Worm (Caenorhabditis elegans): ENCODE results near the gene lin-1.
"Not testable (repeated sequence)": the region's sequence is repeated elsewhere in the genome, so short reads cannot be mapped to it uniquely, and the experiment has no call there.

The lin-1 gene

DNA sequence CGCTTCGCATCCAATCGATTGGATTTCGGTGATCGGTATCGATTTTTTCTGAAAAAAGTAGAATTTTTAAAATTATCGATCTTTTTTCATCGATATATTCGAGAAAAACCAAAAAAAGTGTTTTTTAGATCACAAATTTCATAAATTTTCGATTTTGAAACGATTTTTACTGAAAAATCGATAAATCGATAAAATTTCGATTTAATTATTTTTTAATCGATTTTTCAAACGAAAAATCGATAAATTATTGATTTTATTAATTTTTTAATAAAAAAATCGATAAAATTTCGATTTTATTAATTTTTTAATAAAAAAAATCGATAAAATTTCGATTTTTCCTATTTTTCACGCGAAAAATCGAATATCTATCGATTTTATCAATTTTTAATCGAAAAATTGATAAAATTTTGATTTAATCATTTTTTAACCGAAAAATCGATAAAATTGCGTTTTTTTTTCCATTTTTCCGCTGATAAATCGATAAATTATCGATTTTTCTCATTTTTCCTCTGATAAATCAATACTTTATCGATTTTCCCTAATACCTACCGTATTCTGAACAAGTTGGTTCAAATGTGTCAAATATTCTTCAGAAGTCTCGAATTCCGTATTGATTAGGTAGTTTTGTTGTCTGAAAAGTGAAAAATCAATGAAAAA, 46.6 kb downstream of the lin-1 start:
- TF ChIP-seq tbx-37 (GFP tag; conservative IDR thresholded peaks at IDR 0.05): no peak
- TF ChIP-seq sea-1 (GFP tag; conservative IDR thresholded peaks at IDR 0.05): no peak
- TF ChIP-seq hnd-1 (tag; optimal IDR thresholded peaks at IDR 0.05): no peak
- TF ChIP-seq flt-1 (GFP tag; IDR thresholded peaks at IDR 0.05): no peak
- TF ChIP-seq hmg-4 (GFP tag; optimal IDR thresholded peaks at IDR 0.05): no peak

DNA sequence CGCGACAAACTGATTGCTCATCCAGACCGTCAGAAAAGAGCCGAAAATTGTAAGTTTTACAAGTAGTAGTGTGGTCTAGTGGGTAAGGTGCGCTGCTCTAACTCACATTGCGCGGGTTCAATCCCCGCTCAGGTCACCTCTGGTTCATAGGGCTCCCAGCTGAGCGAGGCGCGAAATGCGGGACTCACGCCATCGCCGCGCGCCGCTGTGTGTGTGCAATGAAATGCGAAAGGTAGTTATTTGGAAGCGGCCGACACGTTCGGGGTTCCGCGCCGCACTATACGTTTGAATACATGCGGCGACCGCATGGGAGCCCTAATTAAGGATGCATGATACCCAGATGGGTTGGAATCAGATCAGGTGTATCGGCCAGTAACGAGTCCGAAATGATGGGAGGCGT, 53.9 kb downstream of the lin-1 start:
- TF ChIP-seq B0310.2 (tag; optimal IDR thresholded peaks at IDR 0.05) (no peak), sea-1 (GFP tag; conservative IDR thresholded peaks at IDR 0.05) (no peak), tbx-11 (GFP tag; IDR thresholded peaks at IDR 0.05) (no peak), F13C5.2 (tag; optimal IDR thresholded peaks at IDR 0.05) (no peak), ceh-13 (GFP tag; optimal IDR thresholded peaks at IDR 0.05) (no peak), hnd-1 (tag; optimal IDR thresholded peaks at IDR 0.05) (no peak), ama-1 (optimal IDR thresholded peaks at IDR 0.05) (no peak), scrt-1 (GFP tag; IDR thresholded peaks at IDR 0.05) (no peak)

DNA sequence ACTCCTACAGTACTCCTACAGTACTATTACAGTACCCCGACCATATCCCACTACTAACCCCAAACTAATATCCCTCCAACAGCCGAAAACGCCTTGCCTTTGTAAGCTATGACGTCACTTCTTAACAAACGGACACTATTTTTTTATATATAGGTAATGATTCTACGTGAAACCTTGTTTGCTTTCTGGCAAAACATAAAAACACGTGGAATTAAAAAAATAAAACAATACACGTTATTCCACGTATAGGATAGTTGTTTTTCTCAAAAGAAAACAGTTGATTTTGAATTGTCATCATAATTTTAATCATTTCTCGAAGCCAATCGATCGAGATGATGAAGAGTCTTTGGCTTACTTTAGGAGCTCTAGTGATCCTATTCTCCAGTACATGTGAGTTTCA, 54.5 kb downstream of the lin-1 start, which contains the start of gene M70.1:
Gene M70.1, plus strand, starts transcription at position 301 of the 400 bp plus-strand sequence.
- not testable (repeated sequence) for TF ChIP-seq tra-4 (tag; optimal IDR thresholded peaks at IDR 0.05); tbx-11 (GFP tag; IDR thresholded peaks at IDR 0.05); ama-1 (optimal IDR thresholded peaks at IDR 0.05)

DNA sequence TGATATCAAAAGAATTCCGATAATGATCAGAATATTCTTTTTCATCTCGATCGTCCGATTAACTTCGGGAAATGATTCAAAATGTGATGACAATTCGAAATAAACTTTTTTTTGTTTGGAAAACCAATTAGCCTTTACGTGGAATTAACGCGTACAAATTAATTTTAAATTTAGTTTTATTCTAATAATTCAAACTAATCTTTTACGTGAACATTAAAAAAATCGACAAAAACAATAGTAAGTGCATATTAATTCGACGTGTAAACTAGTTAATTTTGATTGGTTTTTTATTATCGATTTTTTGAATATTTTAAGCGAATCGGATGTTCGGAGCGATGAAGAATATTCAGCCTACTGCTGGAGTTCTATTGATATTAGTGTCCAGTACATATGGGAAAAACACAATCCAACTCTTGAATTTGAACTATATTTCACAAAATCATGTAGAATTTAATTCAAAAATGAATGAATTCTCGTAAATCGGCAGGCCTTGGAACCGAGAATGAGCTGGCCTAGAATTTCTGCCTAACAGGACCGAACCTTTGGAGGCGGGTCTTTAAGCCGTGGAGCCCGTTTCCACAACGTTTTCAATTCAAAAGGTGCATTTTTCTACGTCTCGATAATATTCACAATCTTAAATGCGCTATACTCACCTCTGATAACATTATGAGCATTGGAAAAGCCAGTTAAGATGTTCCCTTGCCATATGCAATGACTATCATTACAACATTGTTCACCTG, 57.6 kb downstream of the lin-1 start, which contains the start of the genes M70.3 and M70.2:
Gene M70.3, minus strand, starts transcription at position 101 of the 740 bp plus-strand sequence.
Gene M70.2, plus strand, starts transcription at position 690 of the 740 bp plus-strand sequence.
- TF ChIP-seq F13C5.2 (tag; optimal IDR thresholded peaks at IDR 0.05) (no peak), ceh-13 (GFP tag; optimal IDR thresholded peaks at IDR 0.05) (no peak)

DNA sequence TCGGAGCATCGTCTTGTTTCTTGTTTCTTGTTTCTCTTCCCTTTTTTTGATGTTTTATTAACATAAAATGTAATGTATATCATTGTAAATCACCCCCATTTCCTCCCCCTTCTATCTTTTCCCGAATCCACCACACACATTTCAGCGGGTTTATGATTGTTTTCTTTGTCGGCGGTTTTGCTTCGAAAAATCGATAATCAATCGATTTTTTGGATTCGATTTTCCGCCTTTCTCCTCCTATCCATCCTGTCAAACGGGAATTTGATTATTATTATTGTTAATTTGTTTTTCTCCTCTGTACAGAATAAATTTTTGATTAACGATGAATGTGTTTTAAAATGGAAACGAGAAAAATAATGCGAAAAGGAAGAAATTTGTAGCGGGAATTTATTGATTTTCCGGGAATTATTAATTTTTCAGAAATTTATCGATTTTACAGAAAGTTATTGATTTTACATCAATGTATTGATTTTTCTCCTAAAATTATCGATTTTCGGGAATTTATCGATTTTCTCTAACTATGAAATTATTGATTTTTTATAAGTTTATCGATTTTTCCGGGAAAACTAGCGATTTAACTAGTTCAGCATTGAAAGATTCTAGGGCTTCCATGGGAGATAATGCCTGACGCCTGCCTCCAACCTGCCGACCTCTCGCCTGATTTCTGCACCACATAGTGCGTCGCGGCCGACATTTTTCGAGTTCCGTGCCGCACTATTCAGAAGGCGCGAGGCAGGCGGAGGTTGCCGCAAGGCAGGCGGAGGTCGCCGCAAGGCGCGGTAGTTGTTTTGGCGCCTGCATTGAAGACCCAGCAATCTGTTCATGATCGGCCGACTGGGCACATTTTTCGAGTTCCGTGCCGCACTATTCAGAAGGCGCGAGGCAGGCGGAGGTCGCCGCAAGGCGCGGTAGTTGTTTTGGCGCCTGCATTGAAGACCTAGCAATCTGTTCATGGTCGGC, 63.2 kb downstream of the lin-1 start:
- TF ChIP-seq pes-1 (GFP tag; IDR thresholded peaks at IDR 0.05) (no peak), aly-1 (tag; optimal IDR thresholded peaks at IDR 0.05) (no peak), sea-1 (GFP tag; conservative IDR thresholded peaks at IDR 0.05) (no peak), ets-7 (tag; optimal IDR thresholded peaks at IDR 0.05) (no peak), hnd-1 (tag; optimal IDR thresholded peaks at IDR 0.05) (no peak), ama-1 (optimal IDR thresholded peaks at IDR 0.05) (no peak), scrt-1 (GFP tag; IDR thresholded peaks at IDR 0.05) (no peak), flt-1 (GFP tag; IDR thresholded peaks at IDR 0.05) (no peak), tbx-37 (GFP tag; conservative IDR thresholded peaks at IDR 0.05) (no peak), hmg-4 (GFP tag; optimal IDR thresholded peaks at IDR 0.05) (no peak), tra-4 (tag; optimal IDR thresholded peaks at IDR 0.05) (no peak), ceh-36 (tag; optimal IDR thresholded peaks at IDR 0.05) (no peak), tbx-11 (GFP tag; IDR thresholded peaks at IDR 0.05) (no peak), hmbx-1 (tag; optimal IDR thresholded peaks at IDR 0.05) (no peak), B0310.2 (tag; optimal IDR thresholded peaks at IDR 0.05) (no peak), ceh-13 (GFP tag; optimal IDR thresholded peaks at IDR 0.05) (no peak), F13C5.2 (tag; optimal IDR thresholded peaks at IDR 0.05) (no peak)

DNA sequence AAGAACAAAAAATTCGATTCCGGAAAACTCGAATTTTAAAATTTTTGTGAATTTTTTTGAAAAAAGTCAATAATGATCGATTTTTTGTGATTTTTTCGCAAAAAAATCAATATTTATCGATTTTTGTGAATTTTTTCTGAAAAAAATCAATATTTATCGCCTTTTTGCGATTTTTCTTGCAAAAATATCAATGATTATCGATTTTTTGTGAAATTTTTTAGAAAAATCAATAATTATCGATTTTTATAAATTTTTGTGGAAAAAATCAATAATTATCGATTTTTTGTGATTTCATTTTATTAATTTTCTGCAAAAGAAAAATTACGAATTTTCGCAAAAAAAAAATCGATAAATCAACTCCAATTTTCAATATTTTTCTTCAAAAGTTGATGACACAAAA, 64.1 kb downstream of the lin-1 start:
- TF ChIP-seq ets-7 (tag; optimal IDR thresholded peaks at IDR 0.05) (no peak), ama-1 (optimal IDR thresholded peaks at IDR 0.05) (no peak)

DNA sequence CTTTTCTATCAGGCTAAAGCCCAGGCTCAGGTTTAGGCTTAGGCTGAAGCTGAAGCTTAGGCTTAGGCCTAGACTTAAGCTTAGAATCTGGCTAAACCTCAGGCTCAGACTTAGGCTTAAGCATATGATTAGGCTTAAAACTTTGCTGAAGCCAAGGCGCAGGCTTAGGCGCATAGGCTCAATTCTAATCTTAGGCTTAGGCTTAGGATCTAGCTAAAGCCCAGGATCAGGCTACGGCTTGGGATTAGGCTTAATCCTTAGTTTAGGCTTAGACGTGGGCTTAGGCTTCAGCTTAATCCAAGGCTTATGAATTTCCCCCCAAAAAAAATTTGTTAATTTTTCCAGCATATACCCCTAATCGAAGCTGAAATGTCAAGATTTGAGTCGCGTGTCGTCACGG, 71.4 kb downstream of the lin-1 start:
- no peak for TF ChIP-seq flt-1 (GFP tag; IDR thresholded peaks at IDR 0.05)
- peak; percentile 88 for TF ChIP-seq ceh-36 (tag; optimal IDR thresholded peaks at IDR 0.05)
